Worm (Caenorhabditis elegans) whole organism, L4/young adult: Measurements from ENCODE around the gene flap-1.

ENCODE experiments used
- W03F9.2 ChIP-seq: fragments of 150-350 bp; optimal IDR thresholded peaks from 2 replicates; lab custom pipeline; 2014; ENCODE audit warnings: missing biosample characterization, missing genetic modification characterization
- dao-5 ChIP-seq: sonication (generic microtip); optimal IDR thresholded peaks from 2 replicates; lab custom pipeline; 2016; ENCODE audit warnings: missing genotype, missing genetic modification characterization, moderate library complexity, missing compliant biosample characterization
- him-1 ChIP-seq: sonication (generic microtip); optimal IDR thresholded peaks from 2 replicates; lab custom pipeline; 2016; ENCODE audit warnings: missing genotype, missing genetic modification reagents, missing genetic modification characterization, missing compliant biosample characterization

Gene flap-1

DNA sequence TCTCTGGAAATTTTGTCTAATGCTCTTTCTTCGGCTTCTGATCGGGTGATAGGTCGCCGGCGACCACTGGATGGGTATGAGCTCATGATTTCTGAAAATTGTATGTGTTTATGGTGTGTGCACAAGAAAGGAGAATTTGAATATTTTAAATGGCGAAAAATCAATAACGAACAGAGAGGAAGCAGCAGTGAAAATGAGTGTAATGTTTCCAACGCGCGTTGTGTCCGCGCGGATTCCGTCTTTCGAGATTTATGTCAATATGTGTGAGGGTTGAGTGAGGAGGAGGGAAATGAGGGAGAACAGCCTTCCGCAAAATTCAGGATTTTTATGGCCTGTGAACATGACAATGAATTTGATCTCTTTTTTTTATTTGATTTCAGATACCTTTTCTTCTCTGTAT is at the start of gene flap-1:
Gene flap-1 (minus strand): TSS at position 101 of the 400 bp plus-strand sequence.
- TF ChIP-seq W03F9.2 (tag; lab: Kevin White, UChicago): no peak
- no peak for TF ChIP-seq dao-5 (tag; lab: Kevin White, UChicago)
- no peak for TF ChIP-seq him-1

- no peak for TF ChIP-seq W03F9.2 (tag; lab: Kevin White, UChicago)
- no peak for TF ChIP-seq dao-5 (tag; lab: Kevin White, UChicago)
- TF ChIP-seq him-1: no peak
Observed at ce11 chrIII:6974952-6975351, 46.3 kb upstream of the flap-1 start.

ce11 chrIII:6973682-6974081 is 45.1 kb upstream of the flap-1 start, which contains the start of gene F31E3.2:
TSS of gene F31E3.2 (plus strand) at chrIII:6973982.
- TF ChIP-seq dao-5 (tag; lab: Kevin White, UChicago): no peak
- TF ChIP-seq him-1: no peak
- no peak for TF ChIP-seq W03F9.2 (tag; lab: Kevin White, UChicago)

DNA sequence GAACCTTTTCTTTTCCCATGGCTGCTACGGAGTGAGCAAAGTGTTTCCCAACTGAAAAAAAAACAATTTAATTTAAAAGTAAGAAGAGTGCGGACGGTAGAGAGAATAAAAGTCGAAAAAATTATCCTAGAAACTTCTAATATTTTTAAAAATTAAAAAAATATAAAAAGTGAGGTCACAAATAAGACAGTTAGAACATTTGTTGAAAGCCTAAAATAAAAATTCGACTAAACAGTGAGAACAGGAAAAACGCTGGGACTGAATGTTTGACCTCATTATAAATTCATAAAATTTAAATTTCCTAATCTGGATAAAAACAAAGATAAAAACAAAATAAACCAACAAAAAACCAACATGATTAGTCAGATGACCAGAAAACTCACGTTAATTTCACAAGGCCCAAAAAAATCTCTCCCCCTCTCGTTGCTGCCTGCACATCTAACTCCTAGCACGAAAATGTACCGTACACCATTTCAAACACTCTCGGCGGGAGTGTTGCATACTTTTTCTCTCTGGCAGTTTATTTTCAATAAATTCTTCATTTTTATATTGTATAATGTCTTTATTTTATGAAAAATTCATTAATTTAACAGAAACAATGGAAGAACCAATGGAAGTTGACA is 43.1 kb upstream of the flap-1 start, which contains the start of the genes eef-1A.1 and rfc-4:
Gene eef-1A.1 (minus strand): TSS at position 51 of the 623 bp plus-strand sequence.
Gene rfc-4 (plus strand): TSS at position 592 of the 623 bp plus-strand sequence.
- TF ChIP-seq dao-5 (tag; lab: Kevin White, UChicago): no peak
- peak; percentile 97 for TF ChIP-seq W03F9.2 (tag; lab: Kevin White, UChicago)
- peak; percentile 80 for TF ChIP-seq him-1

- TF ChIP-seq dao-5 (tag; lab: Kevin White, UChicago): no peak
- no peak for TF ChIP-seq him-1
- no peak for TF ChIP-seq W03F9.2 (tag; lab: Kevin White, UChicago)
Observed at ce11 chrIII:6970744-6971143, 42.1 kb upstream of the flap-1 start.

- TF ChIP-seq dao-5 (tag; lab: Kevin White, UChicago): peak; percentile 25
- TF ChIP-seq W03F9.2 (tag; lab: Kevin White, UChicago): peak; percentile 50
- TF ChIP-seq him-1: no peak
Observed at ce11 chrIII:6969781-6970342, 41.2 kb upstream of the flap-1 start.

ce11 chrIII:6969090-6969489 is 40.5 kb upstream of the flap-1 start, which contains the start of gene F31E3.12:
TSS of gene F31E3.12 (plus strand) at chrIII:6969390.
- TF ChIP-seq W03F9.2 (tag; lab: Kevin White, UChicago) (no peak), dao-5 (tag; lab: Kevin White, UChicago) (no peak), him-1 (no peak)

ce11 chrIII:6968655-6969054 is 40.0 kb upstream of the flap-1 start:
- TF ChIP-seq dao-5 (tag; lab: Kevin White, UChicago) (no peak), W03F9.2 (tag; lab: Kevin White, UChicago) (no peak), him-1 (no peak)

DNA sequence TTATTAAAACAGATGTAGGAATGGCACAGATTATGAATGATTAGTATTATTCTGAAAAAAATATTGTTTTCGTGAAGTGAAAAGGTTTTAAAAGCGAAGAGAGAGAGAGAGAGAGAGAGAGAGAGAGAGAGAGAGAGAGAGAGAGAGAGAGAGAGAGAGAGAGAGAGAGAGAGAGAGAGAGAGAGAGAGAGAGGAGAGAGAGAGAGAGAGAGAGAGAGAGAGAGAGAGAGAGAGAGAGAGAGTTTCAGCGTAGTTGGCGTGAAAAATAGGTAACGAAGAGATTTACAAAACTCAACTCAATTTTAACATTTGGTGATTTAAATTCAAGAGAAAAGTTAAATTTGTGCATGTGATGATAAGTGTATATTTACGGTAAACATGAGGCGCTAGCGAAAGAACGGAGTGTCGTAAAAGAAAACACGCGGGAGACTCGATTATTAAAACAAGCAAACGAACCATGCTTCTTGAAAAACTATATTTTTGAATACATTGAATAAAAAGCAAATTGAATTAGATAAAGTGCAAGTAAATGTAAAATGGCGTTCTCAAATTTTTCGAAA is 39.5 kb upstream of the flap-1 start, which contains the start of gene panl-2:
Gene panl-2 (minus strand): TSS at position 51 of the 560 bp plus-strand sequence.
- TF ChIP-seq dao-5 (tag; lab: Kevin White, UChicago) (no peak), him-1 (no peak), W03F9.2 (tag; lab: Kevin White, UChicago) (no peak)

DNA sequence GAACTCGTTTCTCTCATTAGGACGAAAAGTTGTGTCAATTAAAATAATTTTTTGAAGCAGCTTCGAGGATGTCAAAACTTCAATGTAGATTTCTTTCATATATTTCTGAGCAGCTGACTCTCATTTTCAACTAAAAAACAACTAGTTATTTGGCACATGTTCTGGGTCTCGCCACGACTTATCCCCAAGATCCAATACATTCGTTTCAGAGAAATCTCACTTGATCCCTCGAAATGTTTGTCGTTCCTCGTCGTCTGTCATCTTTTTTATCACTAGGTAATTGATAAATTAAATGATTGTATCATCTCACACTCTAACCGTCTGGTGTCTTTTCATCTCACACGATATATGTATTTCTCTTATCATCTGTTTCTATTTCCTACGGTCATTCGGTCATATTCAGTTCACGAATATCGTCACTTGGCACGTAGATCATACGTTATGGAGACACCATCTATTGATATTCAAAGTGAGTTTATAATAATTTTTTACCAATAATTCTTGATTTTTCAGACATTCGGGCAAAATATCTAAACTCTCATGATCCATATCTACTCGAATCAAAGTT is 33.4 kb upstream of the flap-1 start, which contains the start of the genes rpn-6.1 and F57B9.1:
Gene rpn-6.1 (minus strand): TSS at position 65 of the 568 bp plus-strand sequence.
Gene F57B9.1 (plus strand): TSS at position 154 of the 568 bp plus-strand sequence.
- TF ChIP-seq him-1 (no peak), dao-5 (tag; lab: Kevin White, UChicago) (no peak), W03F9.2 (tag; lab: Kevin White, UChicago) (no peak)

- peak; percentile 42 for TF ChIP-seq W03F9.2 (tag; lab: Kevin White, UChicago)
- no peak for TF ChIP-seq him-1
Observed at ce11 chrIII:6961167-6961566, 32.5 kb upstream of the flap-1 start.

ce11 chrIII:6958674-6959241 is 30.1 kb upstream of the flap-1 start:
- no peak for TF ChIP-seq W03F9.2 (tag; lab: Kevin White, UChicago)
- TF ChIP-seq dao-5 (tag; lab: Kevin White, UChicago): no peak
- TF ChIP-seq him-1: no peak

DNA sequence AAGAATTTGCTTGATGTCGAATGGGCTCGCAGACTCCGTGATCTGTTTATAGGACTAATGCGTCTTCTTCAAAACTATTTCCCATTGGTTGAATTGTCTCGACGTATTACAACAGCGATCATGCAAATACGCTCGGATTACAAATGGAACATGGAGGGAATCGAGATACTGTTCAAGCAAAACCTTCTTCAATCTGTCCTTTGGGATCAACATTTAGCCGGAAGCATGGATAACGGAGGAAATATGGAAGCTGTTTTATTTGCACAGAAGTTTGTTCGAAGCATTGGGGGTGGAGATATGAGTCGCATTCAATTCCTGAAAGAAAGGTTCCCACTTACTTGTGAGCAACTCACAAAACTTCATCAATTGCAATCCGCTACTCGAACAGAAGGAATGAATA is 27.1 kb upstream of the flap-1 start:
- TF ChIP-seq dao-5 (tag; lab: Kevin White, UChicago) (no peak), W03F9.2 (tag; lab: Kevin White, UChicago) (no peak), him-1 (no peak)
